Worm (Caenorhabditis elegans) whole organism, mixed stage, embryonic: ENCODE measurements around the gene pmp-3.

Experiments used
- bed-3 ChIP-seq: fragments of 200-800 bp; sonication (Bioruptor generic); optimal IDR thresholded peaks from 3 replicates; lab custom pipeline; 2018; ENCODE audit warnings: mild to moderate bottlenecking, missing genetic modification characterization, moderate library complexity, missing compliant biosample characterization
- ceh-39 ChIP-seq: fragments of 150-350 bp; optimal IDR thresholded peaks from 2 replicates; lab custom pipeline; 2014; ENCODE audit warnings: missing biosample characterization, missing genetic modification characterization
- drap-1 ChIP-seq: fragments of 200-800 bp; sonication (Bioruptor generic); optimal IDR thresholded peaks from 3 replicates; lab custom pipeline; 2018; ENCODE audit warnings: mild to moderate bottlenecking, missing genetic modification characterization, missing compliant biosample characterization
- elt-3 ChIP-seq: fragments of 150-350 bp; optimal IDR thresholded peaks from 2 replicates; lab custom pipeline; 2014; ENCODE audit warnings: missing biosample characterization, missing genetic modification characterization
- sptf-1 ChIP-seq: sonication (generic microtip); optimal IDR thresholded peaks from 2 replicates; lab custom pipeline; 2017; ENCODE audit warnings: mild to moderate bottlenecking, missing genetic modification characterization, moderate library complexity, missing compliant biosample characterization
- unc-62 ChIP-seq: fragments of 150-350 bp; optimal IDR thresholded peaks from 2 replicates; lab custom pipeline; 2014; ENCODE audit warnings: missing biosample characterization, missing genetic modification reagents, missing genetic modification characterization

DNA sequence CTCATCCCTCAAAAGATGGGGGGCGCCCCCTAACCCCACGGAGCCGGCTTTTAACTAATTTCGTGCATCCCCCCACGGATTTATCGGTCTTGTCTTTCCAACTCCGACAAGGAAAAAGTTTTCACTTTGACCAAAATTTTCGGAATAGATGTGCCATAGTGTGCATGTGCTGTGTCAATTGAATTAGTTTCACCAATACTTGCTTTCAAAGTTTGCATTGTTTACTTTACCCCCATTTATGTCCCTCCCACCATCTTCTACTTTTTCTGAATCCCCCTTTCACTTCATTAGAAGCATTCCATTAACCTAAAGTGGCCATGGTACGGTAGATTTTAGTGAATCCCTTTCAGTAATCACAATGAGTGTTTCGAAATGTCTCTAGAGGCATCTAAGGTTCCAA lies 28.8 kb upstream of the pmp-3 start:
- TF ChIP-seq sptf-1 (tag; lab: Kevin White, UChicago) (no peak), unc-62 (GFP tag; lab: Kevin White, UChicago) (no peak), drap-1 (GFP tag; lab: Kevin White, UChicago) (no peak), elt-3 (tag; lab: Kevin White, UChicago) (no peak), ceh-39 (tag; lab: Kevin White, UChicago) (no peak), bed-3 (no peak)
